Worm (Caenorhabditis elegans) whole organism, L4/young adult: ENCODE results near the gene R08C7.4.

Source experiments
- W03F9.2 ChIP-seq: fragments of 150-350 bp; optimal IDR thresholded peaks from 2 replicates; lab custom pipeline; 2014; ENCODE audit warnings: missing biosample characterization, missing genetic modification characterization
- dao-5 ChIP-seq: sonication (generic microtip); optimal IDR thresholded peaks from 2 replicates; lab custom pipeline; 2016; ENCODE audit warnings: missing genotype, missing genetic modification characterization, moderate library complexity, missing compliant biosample characterization
- him-1 ChIP-seq: sonication (generic microtip); optimal IDR thresholded peaks from 2 replicates; lab custom pipeline; 2016; ENCODE audit warnings: missing genotype, missing genetic modification reagents, missing genetic modification characterization, missing compliant biosample characterization

The R08C7.4 gene

ce11 chrIV:4434441-4435084, at the start of gene R08C7.4, which contains the start of gene R08C7.8:
Gene R08C7.4 (plus strand): TSS chrIV:4435034.
Gene R08C7.8 (minus strand): TSS chrIV:4434541.
- TF ChIP-seq him-1 (tag; lab: Kevin White, UChicago) (no peak), dao-5 (tag; lab: Kevin White, UChicago) (no peak), W03F9.2 (tag; lab: Kevin White, UChicago) (no peak)

- TF ChIP-seq W03F9.2 (tag; lab: Kevin White, UChicago) (no peak), dao-5 (tag; lab: Kevin White, UChicago) (no peak), him-1 (tag; lab: Kevin White, UChicago) (no peak)
Observed at ce11 chrIV:4386351-4386750, 48.5 kb upstream of the R08C7.4 start, which contains the start of gene tald-1. Gene tald-1 (plus strand): TSS chrIV:4386651.

ce11 chrIV:4390438-4390894, 44.4 kb upstream of the R08C7.4 start, which contains the start of the genes rpl-7A and set-21:
Gene rpl-7A (minus strand): TSS chrIV:4390590.
Gene set-21 (plus strand): TSS chrIV:4390844.
- peak; percentile 73 for TF ChIP-seq him-1 (tag; lab: Kevin White, UChicago)
- TF ChIP-seq W03F9.2 (tag; lab: Kevin White, UChicago), result peak; percentile 79
- no peak for TF ChIP-seq dao-5 (tag; lab: Kevin White, UChicago)

DNA sequence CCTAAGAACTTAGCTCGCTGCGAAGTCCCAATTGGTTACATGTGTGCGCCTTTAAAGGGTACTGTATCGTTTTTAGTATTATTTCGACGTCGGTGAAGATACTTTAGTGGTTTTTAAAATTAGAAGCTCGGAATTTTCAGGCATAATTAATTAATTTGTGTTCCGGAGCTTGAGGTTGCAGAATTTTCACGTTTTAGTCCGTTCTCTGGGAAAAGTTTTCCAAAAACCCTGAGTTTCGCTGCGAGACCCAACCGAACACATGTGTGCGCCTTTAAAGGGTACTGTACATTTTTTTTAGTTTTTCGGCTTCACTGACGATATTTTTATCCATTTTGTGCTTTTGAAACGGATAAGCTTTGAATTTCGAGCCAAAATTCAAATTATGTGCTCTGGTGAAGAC, 41.3 kb upstream of the R08C7.4 start:
- TF ChIP-seq him-1 (tag; lab: Kevin White, UChicago) (no peak), W03F9.2 (tag; lab: Kevin White, UChicago) (peak; percentile 29)

DNA sequence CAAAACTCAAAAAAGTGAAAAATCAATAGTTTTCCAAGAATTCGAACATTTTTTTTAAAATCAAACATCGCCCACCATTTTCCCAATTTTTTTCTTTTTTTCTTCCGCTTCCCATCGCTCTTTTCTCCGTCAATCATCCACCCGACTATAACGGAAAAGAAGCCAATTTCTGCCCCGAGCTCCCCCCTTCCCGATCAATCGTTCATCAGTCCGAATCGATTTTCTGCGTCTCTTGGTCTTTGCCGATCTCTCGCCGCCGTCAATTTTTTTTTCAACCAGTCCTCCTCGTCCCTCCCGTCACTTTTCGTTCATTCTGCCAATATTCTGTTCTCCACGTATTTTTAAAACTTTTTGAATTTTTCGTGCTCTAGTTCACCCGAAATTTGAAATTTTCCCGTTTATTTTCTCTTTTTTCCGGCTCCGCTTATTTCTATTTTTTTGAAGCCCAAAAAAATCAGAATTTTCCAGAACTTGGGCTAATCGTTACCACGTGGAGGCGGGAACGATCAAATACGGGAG, 40.8 kb upstream of the R08C7.4 start, which contains the start of gene ell-1:
TSS of gene ell-1 (plus strand) at position 469 of the 519 bp plus-strand sequence.
- TF ChIP-seq dao-5 (tag; lab: Kevin White, UChicago) (no peak), W03F9.2 (tag; lab: Kevin White, UChicago) (no peak), him-1 (tag; lab: Kevin White, UChicago) (no peak)

- TF ChIP-seq dao-5 (tag; lab: Kevin White, UChicago), result no peak
Observed at ce11 chrIV:4395555-4395954, 39.3 kb upstream of the R08C7.4 start.

DNA sequence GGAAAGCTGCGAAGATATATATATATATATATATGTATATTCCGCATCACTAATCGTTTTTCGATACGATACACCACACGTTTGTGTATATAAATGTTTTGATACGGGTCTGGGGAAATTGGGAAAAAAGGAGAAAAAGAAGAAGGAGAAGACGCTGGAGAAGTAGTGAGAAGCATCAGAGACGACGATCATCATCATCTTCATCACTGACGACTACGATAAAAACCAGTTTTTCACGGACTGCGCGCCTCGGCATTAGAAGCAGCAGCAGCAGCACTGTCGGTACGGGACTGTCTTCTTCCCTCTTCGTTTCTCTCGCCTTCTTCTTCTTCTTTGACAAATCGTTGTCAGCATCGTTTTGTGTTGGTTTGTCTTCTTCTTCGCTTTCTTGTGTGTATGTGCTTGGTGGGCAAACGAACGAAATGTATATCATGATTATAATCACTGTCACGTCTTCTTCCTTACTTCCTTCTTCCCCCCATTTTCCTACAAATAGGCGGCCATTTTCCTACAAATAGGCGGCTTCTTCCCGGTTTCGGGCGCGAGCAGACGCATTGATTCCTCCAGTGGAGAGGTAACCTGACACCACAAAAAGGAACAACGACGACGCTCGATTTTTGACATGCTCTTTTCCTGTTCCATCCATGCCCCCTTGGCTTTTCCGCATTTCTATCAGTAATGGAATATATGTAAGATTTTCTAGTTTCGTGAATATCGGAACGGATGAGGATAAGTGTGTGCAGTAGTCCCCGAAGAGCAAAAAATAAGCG, 38.6 kb upstream of the R08C7.4 start:
- TF ChIP-seq dao-5 (tag; lab: Kevin White, UChicago) (no peak), him-1 (tag; lab: Kevin White, UChicago) (no peak), W03F9.2 (tag; lab: Kevin White, UChicago) (no peak)

ce11 chrIV:4397111-4397510, 37.7 kb upstream of the R08C7.4 start:
- no peak for TF ChIP-seq him-1 (tag; lab: Kevin White, UChicago)
- no peak for TF ChIP-seq W03F9.2 (tag; lab: Kevin White, UChicago)
- TF ChIP-seq dao-5 (tag; lab: Kevin White, UChicago), result no peak

- TF ChIP-seq him-1 (tag; lab: Kevin White, UChicago), result no peak
- TF ChIP-seq dao-5 (tag; lab: Kevin White, UChicago), result no peak
- no peak for TF ChIP-seq W03F9.2 (tag; lab: Kevin White, UChicago)
Observed at ce11 chrIV:4397586-4397985, 37.2 kb upstream of the R08C7.4 start.

DNA sequence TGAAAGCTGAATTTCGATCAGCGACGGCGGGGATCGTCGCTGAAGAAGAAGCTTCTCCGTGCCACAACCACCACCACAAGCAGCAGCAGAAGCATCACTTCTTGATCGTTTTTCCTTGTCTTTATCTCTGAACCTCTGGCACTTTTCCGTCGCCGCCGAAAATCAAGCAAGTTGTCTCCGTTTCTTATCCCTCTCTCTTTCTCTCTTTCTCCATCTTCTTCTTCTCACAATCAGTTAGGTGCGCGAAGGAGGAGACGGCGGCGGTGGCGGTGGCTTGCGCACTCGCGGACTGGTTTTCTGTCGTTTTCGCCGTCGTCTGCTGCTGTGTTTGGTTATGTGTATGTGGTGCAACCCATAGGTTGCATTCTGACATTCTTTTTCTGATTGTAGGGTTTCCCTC, 36.4 kb upstream of the R08C7.4 start:
- no peak for TF ChIP-seq dao-5 (tag; lab: Kevin White, UChicago)
- TF ChIP-seq W03F9.2 (tag; lab: Kevin White, UChicago), result no peak
- TF ChIP-seq him-1 (tag; lab: Kevin White, UChicago), result no peak

ce11 chrIV:4398890-4399289, 35.9 kb upstream of the R08C7.4 start:
- no peak for TF ChIP-seq him-1 (tag; lab: Kevin White, UChicago)
- TF ChIP-seq W03F9.2 (tag; lab: Kevin White, UChicago), result no peak
- no peak for TF ChIP-seq dao-5 (tag; lab: Kevin White, UChicago)

DNA sequence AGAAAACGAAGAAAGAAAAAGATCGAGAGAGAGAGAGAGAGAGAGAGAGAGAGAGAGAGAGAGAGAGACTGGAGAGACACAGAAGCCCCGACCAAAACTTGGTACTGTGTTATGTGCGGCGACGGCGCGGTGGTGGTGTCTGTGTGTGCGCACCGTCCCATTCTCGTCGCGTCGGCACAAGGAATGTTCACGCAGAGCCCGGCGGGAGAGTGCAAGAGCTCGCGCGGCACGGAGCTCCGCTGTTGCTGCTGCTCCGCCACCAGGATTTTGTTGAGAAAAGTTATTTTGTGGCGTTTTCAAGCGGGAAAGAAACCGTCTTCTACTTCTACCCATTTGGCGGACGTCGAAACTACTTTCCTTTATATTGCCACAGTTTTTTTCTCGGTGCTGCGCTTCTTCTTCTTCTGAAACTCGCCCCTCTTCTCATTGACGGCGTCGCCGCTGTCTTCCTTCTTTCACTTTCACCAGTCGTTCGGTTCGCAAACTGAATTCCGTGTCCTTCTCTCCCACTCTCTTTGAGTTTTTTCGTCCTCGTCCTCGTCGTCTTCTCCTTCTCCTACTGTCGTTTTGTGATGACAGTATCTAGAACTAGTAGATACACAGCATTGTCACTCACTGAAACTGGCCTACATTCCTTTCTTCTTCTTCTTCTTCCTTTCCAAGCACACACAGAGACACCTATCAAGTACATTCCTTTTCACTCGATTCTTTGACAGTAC, 35.3 kb upstream of the R08C7.4 start:
- TF ChIP-seq dao-5 (tag; lab: Kevin White, UChicago) (no peak), W03F9.2 (tag; lab: Kevin White, UChicago) (no peak), him-1 (tag; lab: Kevin White, UChicago) (no peak)
